Worm (Caenorhabditis elegans) whole organism, L1 larva: ENCODE measurements around the gene C54F6.15.
"Not testable (repeated sequence)": the region's sequence is repeated elsewhere in the genome, so short reads cannot be mapped to it uniquely, and the experiment has no call there.

Experiments
- C04F5.9 ChIP-seq: sonication (generic microtip); optimal IDR thresholded peaks from 2 replicates; lab custom pipeline; 2016; ENCODE audit warnings: missing genetic modification characterization, missing compliant biosample characterization
- C16A3.4 ChIP-seq: fragments of 150-350 bp; optimal IDR thresholded peaks from 2 replicates; lab custom pipeline; 2014; ENCODE audit warnings: missing biosample characterization, missing genetic modification characterization
- C34B4.2 ChIP-seq: sonication (generic microtip); optimal IDR thresholded peaks from 2 replicates; lab custom pipeline; 2017; ENCODE audit warnings: mild to moderate bottlenecking, missing genetic modification characterization, missing compliant biosample characterization
- Y116A8C.19 ChIP-seq: sonication (generic microtip); optimal IDR thresholded peaks from 2 replicates; lab custom pipeline; 2016; ENCODE audit warnings: missing compliant biosample characterization, missing genetic modification characterization, borderline replicate concordance
- ceh-63 ChIP-seq: fragments of 200-800 bp; sonication (Bioruptor generic); optimal IDR thresholded peaks from 2 replicates; lab custom pipeline; 2018; ENCODE audit warnings: mild to moderate bottlenecking, missing genetic modification characterization, missing compliant biosample characterization
- ceh-8 ChIP-seq: fragments of 200-800 bp; sonication (Bioruptor generic); optimal IDR thresholded peaks from 2 replicates; lab custom pipeline; 2018; ENCODE audit warnings: mild to moderate bottlenecking, missing genetic modification characterization, moderate library complexity, missing compliant biosample characterization
- ces-1 ChIP-seq: fragments of 150-350 bp; optimal IDR thresholded peaks from 2 replicates; lab custom pipeline; 2014; ENCODE audit warnings: missing biosample characterization, missing genetic modification reagents, missing genetic modification characterization
- dpl-1 ChIP-seq, 3 experiments: fragments of 150-350 bp in 2 of 3; sonication (generic microtip) in 1 of 3; optimal IDR thresholded peaks; 2 replicates each; lab custom pipeline; 2014 to 2017; ENCODE audit warnings: missing biosample characterization in 3 of 3, missing genetic modification characterization in 3 of 3, missing genetic modification reagents in 3 of 3
- dsc-1 ChIP-seq: sonication (generic microtip); optimal IDR thresholded peaks from 2 replicates; lab custom pipeline; 2016; ENCODE audit warnings: mild to moderate bottlenecking, missing genetic modification characterization, missing compliant biosample characterization
- efl-1 ChIP-seq, 4 experiments: fragments of 150-350 bp; optimal IDR thresholded peaks in 3 of 4; peaks in 1 of 4; 1 replicate in 1 of 4; 2 replicates in 3 of 4; lab custom pipeline; 2014; ENCODE audit warnings: missing biosample characterization in 2 of 4, missing genetic modification characterization in 2 of 4, missing genetic modification reagents in 2 of 4
- egl-13 ChIP-seq: sonication (generic microtip); optimal IDR thresholded peaks from 2 replicates; lab custom pipeline; 2016; ENCODE audit warnings: missing genotype, missing genetic modification reagents, missing genetic modification characterization, missing compliant biosample characterization
- egl-27 ChIP-seq, 2 experiments: fragments of 150-350 bp in 1 of 2; sonication (generic microtip); optimal IDR thresholded peaks; 3 replicates each; lab custom pipeline; 2017 to 2018; ENCODE audit warnings: missing biosample characterization in 2 of 2, missing genetic modification characterization in 2 of 2, missing genetic modification reagents in 2 of 2
- elt-2 ChIP-seq: sonication (generic microtip); optimal IDR thresholded peaks from 2 replicates; lab custom pipeline; 2016; ENCODE audit warnings: missing genetic modification characterization, mild to moderate bottlenecking, inconsistent platforms, missing compliant biosample characterization, missing genetic modification reagents
- elt-3 ChIP-seq, 6 experiments: fragments of 150-350 bp in 1 of 6; sonication (generic microtip); optimal IDR thresholded peaks; 2 replicates each; lab custom pipeline; 2017 to 2018; ENCODE audit warnings: missing biosample characterization in 6 of 6, missing genetic modification characterization in 6 of 6, inconsistent platforms in 1 of 6
- ets-5 ChIP-seq: fragments of 200-800 bp; sonication (Bioruptor generic); IDR thresholded peaks from 2 replicates; pipeline ENCODE4 v1.3.6; 2022; ENCODE audit warnings: missing genetic modification characterization, missing compliant biosample characterization
- hpl-2 ChIP-seq: fragments of 150-350 bp; optimal IDR thresholded peaks from 2 replicates; lab custom pipeline; 2014; ENCODE audit warnings: missing biosample characterization, missing genetic modification reagents, missing genetic modification characterization
- lin-13 ChIP-seq: fragments of 150-350 bp; optimal IDR thresholded peaks from 2 replicates; lab custom pipeline; 2014; ENCODE audit warnings: missing biosample characterization, missing genetic modification reagents, missing genetic modification characterization
- lin-15B ChIP-seq: fragments of 150-350 bp; sonication (generic microtip); optimal IDR thresholded peaks from 3 replicates; lab custom pipeline; 2014; ENCODE audit warnings: missing biosample characterization, missing genetic modification characterization
- lin-35 ChIP-seq, 2 experiments: fragments of 150-350 bp; optimal IDR thresholded peaks; 2 replicates each; lab custom pipeline; 2014; ENCODE audit warnings: missing biosample characterization in 2 of 2, missing genetic modification characterization in 2 of 2, missing genetic modification reagents in 2 of 2
- lsy-2 ChIP-seq, 2 experiments: fragments of 150-350 bp; optimal IDR thresholded peaks; 2 replicates each; lab custom pipeline; 2014; ENCODE audit warnings: missing biosample characterization in 2 of 2, missing genetic modification characterization in 2 of 2
- mdl-1 ChIP-seq, 2 experiments: fragments of 150-350 bp; optimal IDR thresholded peaks; 2 replicates each; lab custom pipeline; 2014 to 2017; ENCODE audit warnings: missing biosample characterization in 2 of 2, missing genetic modification characterization in 2 of 2, inconsistent platforms in 1 of 2
- mep-1 ChIP-seq: fragments of 150-350 bp; optimal IDR thresholded peaks from 2 replicates; lab custom pipeline; 2014; ENCODE audit warnings: missing biosample characterization, missing genetic modification characterization
- nhr-11 ChIP-seq: fragments of 150-350 bp; optimal IDR thresholded peaks from 2 replicates; lab custom pipeline; 2014; ENCODE audit warnings: missing biosample characterization, missing genetic modification characterization
- nhr-12 ChIP-seq: sonication (generic microtip); optimal IDR thresholded peaks from 2 replicates; lab custom pipeline; 2017; ENCODE audit warnings: missing biosample characterization, missing genetic modification characterization
- nhr-19 ChIP-seq: fragments of 200-800 bp; sonication (Bioruptor generic); conservative IDR thresholded peaks from 2 replicates; pipeline ENCODE4 v1.3.6; 2022; ENCODE audit warnings: missing genetic modification characterization, missing compliant biosample characterization
- nhr-20 ChIP-seq: sonication (generic microtip); optimal IDR thresholded peaks from 2 replicates; lab custom pipeline; 2016; ENCODE audit warnings: mild to moderate bottlenecking, missing genetic modification characterization, missing compliant biosample characterization
- nhr-71 ChIP-seq: sonication (generic microtip); optimal IDR thresholded peaks from 2 replicates; lab custom pipeline; 2016; ENCODE audit warnings: mild to moderate bottlenecking, missing genetic modification characterization, moderate library complexity, missing compliant biosample characterization
- nhr-84 ChIP-seq: sonication (generic microtip); optimal IDR thresholded peaks from 2 replicates; lab custom pipeline; 2017; ENCODE audit warnings: missing biosample characterization, missing genetic modification characterization
- nhr-90 ChIP-seq: sonication (generic microtip); optimal IDR thresholded peaks from 2 replicates; lab custom pipeline; 2016; ENCODE audit warnings: mild to moderate bottlenecking, missing genetic modification characterization, missing compliant biosample characterization; ENCODE audit not compliant: poor library complexity
- pax-3 ChIP-seq: fragments of 200-800 bp; sonication (Bioruptor generic); optimal IDR thresholded peaks from 2 replicates; lab custom pipeline; 2018; ENCODE audit warnings: mild to moderate bottlenecking, missing genetic modification characterization, moderate library complexity, missing compliant biosample characterization
- pqm-1 ChIP-seq: sonication (generic microtip); optimal IDR thresholded peaks from 3 replicates; lab custom pipeline; 2017; ENCODE audit warnings: missing biosample characterization, missing genetic modification characterization
- rnt-1 ChIP-seq: sonication (generic microtip); optimal IDR thresholded peaks from 2 replicates; lab custom pipeline; 2016; ENCODE audit warnings: mild to moderate bottlenecking, missing genetic modification characterization, moderate library complexity, missing compliant biosample characterization
- snpc-4 ChIP-seq: fragments of 150-350 bp; optimal IDR thresholded peaks from 2 replicates; lab custom pipeline; 2014; ENCODE audit warnings: missing biosample characterization, missing genetic modification characterization
- snu-23 ChIP-seq: sonication (generic microtip); optimal IDR thresholded peaks from 2 replicates; lab custom pipeline; 2016; ENCODE audit warnings: missing genetic modification characterization, missing compliant biosample characterization
- sptf-1 ChIP-seq: fragments of 150-350 bp; optimal IDR thresholded peaks from 2 replicates; lab custom pipeline; 2014; ENCODE audit warnings: missing biosample characterization, missing genetic modification characterization
- unc-62 ChIP-seq: fragments of 150-350 bp; optimal IDR thresholded peaks from 2 replicates; lab custom pipeline; 2014; ENCODE audit warnings: missing biosample characterization, missing genetic modification reagents, missing genetic modification characterization
- unc-98 ChIP-seq: fragments of 200-800 bp; sonication (Bioruptor generic); IDR thresholded peaks from 2 replicates; pipeline ENCODE4 v1.3.6; 2022; ENCODE audit warnings: missing genetic modification characterization, missing compliant biosample characterization
- zag-1 ChIP-seq: fragments of 150-350 bp; optimal IDR thresholded peaks from 2 replicates; lab custom pipeline; 2014; ENCODE audit warnings: missing biosample characterization, missing genetic modification characterization
- zip-4 ChIP-seq: fragments of 200-800 bp; sonication (Bioruptor generic); optimal IDR thresholded peaks from 2 replicates; lab custom pipeline; 2018; ENCODE audit warnings: mild to moderate bottlenecking, missing genetic modification characterization, moderate library complexity, missing compliant biosample characterization
- ztf-11 ChIP-seq, 2 experiments: sonication (generic microtip); optimal IDR thresholded peaks; 2 replicates each; lab custom pipeline; 2016 to 2017; ENCODE audit warnings: missing genetic modification characterization in 2 of 2, missing biosample characterization in 1 of 2, missing compliant biosample characterization in 1 of 2

Gene C54F6.15

DNA sequence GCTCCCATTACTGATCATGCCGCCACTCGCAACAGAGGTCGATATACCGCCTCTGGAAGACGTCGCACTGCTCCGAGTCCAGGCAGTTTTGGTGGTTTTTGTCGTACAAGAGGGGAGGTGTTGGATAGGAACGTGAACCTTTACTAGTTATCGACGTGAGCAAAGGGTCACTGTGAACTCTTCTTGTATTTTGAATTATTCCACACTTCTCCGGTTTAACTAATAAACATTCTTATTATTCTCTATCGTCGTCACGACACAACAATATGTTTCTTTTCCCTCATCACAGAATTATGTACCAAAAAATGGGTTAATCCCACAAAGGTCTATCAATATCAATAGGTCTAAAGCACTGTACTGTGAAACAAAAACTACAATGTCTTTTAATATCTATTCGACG, 10.7 kb downstream of the C54F6.15 start, which contains the start of gene nhr-171:
TSS of gene nhr-171 (plus strand) at position 301 of the 400 bp plus-strand sequence.
- not testable (repeated sequence) for TF ChIP-seq ztf-11 (tag; optimal IDR thresholded peaks at IDR 0.05; lab: Kevin White, UChicago); snu-23 (GFP tag; lab: Kevin White, UChicago); mep-1 (tag; lab: Kevin White, UChicago)

DNA sequence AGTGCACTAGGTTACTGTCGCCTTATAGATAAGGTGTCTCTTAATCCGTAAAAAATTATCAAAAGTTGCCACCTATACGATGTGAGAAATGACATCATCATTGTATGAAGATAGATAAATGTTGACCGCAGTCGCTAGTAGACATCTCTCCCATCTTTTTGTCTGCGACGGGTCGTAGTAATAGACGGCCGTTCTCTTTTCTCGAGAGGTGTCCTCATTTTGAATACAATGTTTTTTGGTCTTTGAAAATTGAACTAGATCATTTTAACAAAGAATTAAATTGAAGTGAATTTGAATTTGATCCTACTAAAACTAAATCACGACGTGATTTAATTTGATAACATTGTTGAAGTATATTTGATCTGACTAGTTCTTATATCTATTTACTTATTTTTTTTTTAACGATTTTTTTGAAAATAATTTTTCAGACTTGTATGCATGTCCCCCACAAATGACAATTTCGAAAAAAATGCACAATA, 13.6 kb downstream of the C54F6.15 start, which contains the start of the genes str-31 and nhr-172:
TSS of gene str-31 (minus strand) at position 101 of the 479 bp plus-strand sequence.
TSS of gene nhr-172 (plus strand) at position 429 of the 479 bp plus-strand sequence.
- TF ChIP-seq pax-3 (tag; lab: Kevin White, UChicago), result no peak
- TF ChIP-seq nhr-12 (tag; lab: Kevin White, UChicago), result no peak
- TF ChIP-seq C04F5.9 (tag; lab: Kevin White, UChicago), result no peak
- no peak for TF ChIP-seq egl-27 (tag; optimal IDR thresholded peaks at IDR 0.05; lab: Kevin White, UChicago)
- no peak for TF ChIP-seq nhr-84 (tag; lab: Kevin White, UChicago)
- TF ChIP-seq lin-35 (GFP tag; optimal IDR thresholded peaks at IDR 0.05; lab: Kevin White, UChicago), result no peak
- no peak for TF ChIP-seq ces-1 (GFP tag; lab: Kevin White, UChicago)
- no peak for TF ChIP-seq lin-13 (GFP tag; lab: Kevin White, UChicago)
- TF ChIP-seq unc-98 (GFP tag; lab: Robert Waterston, UW), result no peak
- TF ChIP-seq unc-62 (GFP tag; lab: Kevin White, UChicago), result no peak
- no peak for TF ChIP-seq lin-15B
- no peak for TF ChIP-seq elt-3 (tag; optimal IDR thresholded peaks at IDR 0.05; lab: Kevin White, UChicago)
- TF ChIP-seq ceh-63 (GFP tag; lab: Kevin White, UChicago), result no peak
- no peak for TF ChIP-seq C34B4.2 (tag; lab: Kevin White, UChicago)
- no peak for TF ChIP-seq nhr-90 (tag; lab: Kevin White, UChicago)
- no peak for TF ChIP-seq zip-4
- TF ChIP-seq nhr-11 (tag; lab: Kevin White, UChicago), result no peak
- TF ChIP-seq elt-2 (tag; lab: Kevin White, UChicago), result no peak
- no peak for TF ChIP-seq egl-13
- TF ChIP-seq hpl-2 (GFP tag; lab: Kevin White, UChicago), result no peak

DNA sequence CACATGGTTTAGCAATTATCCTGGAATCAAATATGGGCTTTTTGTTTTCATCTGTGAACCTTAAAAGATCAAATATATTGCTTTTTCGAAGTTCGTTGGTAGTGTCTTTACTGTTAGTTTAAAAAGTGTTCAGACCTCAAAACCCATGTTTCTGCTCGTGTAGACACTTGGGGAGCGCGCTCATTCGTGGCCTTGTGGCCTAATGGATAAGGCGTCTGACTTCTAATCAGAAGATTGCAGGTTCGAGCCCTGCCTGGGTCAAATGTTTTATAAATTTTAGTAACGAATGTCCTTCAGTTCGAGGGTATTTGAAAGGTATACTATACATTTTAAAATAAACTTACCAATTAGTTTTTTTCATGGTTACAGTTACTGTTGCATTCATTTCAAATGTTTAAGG, 16.0 kb downstream of the C54F6.15 start:
- TF ChIP-seq dsc-1 (no peak), zag-1 (tag; lab: Kevin White, UChicago) (no peak), nhr-90 (tag; lab: Kevin White, UChicago) (peak; percentile 30), ets-5 (GFP tag; lab: Robert Waterston, UW) (no peak), dpl-1 (GFP tag; optimal IDR thresholded peaks at IDR 0.05; lab: Kevin White, UChicago) (peak in 1 of 3 experiments; percentile 2), nhr-20 (tag; lab: Kevin White, UChicago) (peak; percentile 10), egl-13 (no peak), efl-1 (optimal IDR thresholded peaks at IDR 0.05; lab: Kevin White, UChicago) (peak in 1 of 2 experiments; percentile 13), efl-1 (GFP tag; optimal IDR thresholded peaks at IDR 0.05 in 1 of 2; lab: Kevin White, UChicago) (peak in 1 of 2 experiments; percentile 50), sptf-1 (tag; lab: Kevin White, UChicago) (no peak), lsy-2 (tag; optimal IDR thresholded peaks at IDR 0.05; lab: Kevin White, UChicago) (peak in 1 of 2 experiments; percentile 27), nhr-71 (tag; lab: Kevin White, UChicago) (peak; percentile 20), egl-27 (tag; optimal IDR thresholded peaks at IDR 0.05; lab: Kevin White, UChicago) (no peak), nhr-11 (tag; lab: Kevin White, UChicago) (no peak), pqm-1 (tag; lab: Kevin White, UChicago) (no peak), C16A3.4 (tag; lab: Kevin White, UChicago) (no peak), snpc-4 (tag; lab: Kevin White, UChicago) (no peak), unc-98 (GFP tag; lab: Robert Waterston, UW) (no peak), snu-23 (GFP tag; lab: Kevin White, UChicago) (peak; percentile 47), lin-13 (GFP tag; lab: Kevin White, UChicago) (no peak), rnt-1 (tag; lab: Kevin White, UChicago) (peak; percentile 35), nhr-19 (GFP tag; lab: Robert Waterston, UW) (peak; percentile 47; the same call in 1 of the 2 replicates), nhr-12 (tag; lab: Kevin White, UChicago) (no peak), Y116A8C.19 (tag; lab: Kevin White, UChicago) (no peak), lin-35 (GFP tag; optimal IDR thresholded peaks at IDR 0.05; lab: Kevin White, UChicago) (peak in 1 of 2 experiments; percentile 42), ceh-8 (no peak), mdl-1 (tag; optimal IDR thresholded peaks at IDR 0.05; lab: Kevin White, UChicago) (peak in 1 of 2 experiments; percentile 2)
